Fruit fly (Drosophila melanogaster) whole organism, embryonic: ENCODE data around the gene CG12116.

Experiments
- ATbp ChIP-seq: fragments of 200-800 bp; sonication (Bioruptor generic); optimal IDR thresholded peaks from 2 replicates; lab custom pipeline; 2017; ENCODE audit warnings: missing biosample characterization, mild to moderate bottlenecking, missing genetic modification characterization, missing genetic modification reagents
- Asciz ChIP-seq: fragments of 200-800 bp; sonication (Bioruptor generic); optimal IDR thresholded peaks from 2 replicates; lab custom pipeline; 2017; ENCODE audit warnings: missing biosample characterization, mild to moderate bottlenecking, missing genetic modification characterization, missing genetic modification reagents
- Awh ChIP-seq: fragments of 200-800 bp; sonication (Bioruptor generic); IDR thresholded peaks from 2 replicates; pipeline ENCODE4, ENCODE4 v1.3.6; 2022; ENCODE audit warnings: missing biosample characterization, missing genetic modification characterization
- CG1024 ChIP-seq: fragments of 200-800 bp; sonication (Bioruptor generic); IDR thresholded peaks from 2 replicates; pipeline ENCODE4 v1.3.6; 2022; ENCODE audit warnings: missing biosample characterization, missing genetic modification characterization
- CG10979 ChIP-seq: fragments of 200-800 bp; sonication (Bioruptor generic); optimal IDR thresholded peaks from 2 replicates; lab custom pipeline; 2018; ENCODE audit warnings: missing biosample characterization, mild to moderate bottlenecking, missing genetic modification characterization, moderate library complexity
- CG12104 ChIP-seq: fragments of 200-800 bp; sonication (Bioruptor generic); optimal IDR thresholded peaks from 3 replicates; lab custom pipeline; 2016; ENCODE audit warnings: missing biosample characterization, missing genetic modification characterization
- CG1233 ChIP-seq: fragments of 200-800 bp; sonication (Bioruptor generic); optimal IDR thresholded peaks from 4 replicates; lab custom pipeline; 2018; ENCODE audit warnings: missing biosample characterization, mild to moderate bottlenecking, missing genetic modification characterization
- CG1647 ChIP-seq: fragments of 200-800 bp; sonication (Bioruptor generic); optimal IDR thresholded peaks from 3 replicates; lab custom pipeline; 2016; ENCODE audit warnings: missing biosample characterization, missing genetic modification characterization
- CG16779 ChIP-seq: fragments of 200-800 bp; sonication (Bioruptor generic); IDR thresholded peaks from 2 replicates; pipeline ENCODE4 v1.3.6; 2022; ENCODE audit warnings: missing biosample characterization, missing genetic modification characterization
- CG17568 ChIP-seq: fragments of 200-800 bp; sonication (Bioruptor generic); optimal IDR thresholded peaks from 2 replicates; lab custom pipeline; 2018; ENCODE audit warnings: missing biosample characterization, mild to moderate bottlenecking, missing genetic modification characterization, moderate library complexity
- CG1832 ChIP-seq: fragments of 200-800 bp; sonication (Bioruptor generic); optimal IDR thresholded peaks from 2 replicates; lab custom pipeline; 2017; ENCODE audit warnings: missing biosample characterization, mild to moderate bottlenecking, missing genetic modification characterization, inconsistent platforms
- CG18476 ChIP-seq: fragments of 200-800 bp; sonication (Bioruptor generic); optimal IDR thresholded peaks from 2 replicates; lab custom pipeline; 2016; ENCODE audit warnings: missing biosample characterization, mild to moderate bottlenecking, missing genetic modification characterization
- CG18619 ChIP-seq: fragments of 200-800 bp; sonication (Bioruptor generic); optimal IDR thresholded peaks from 3 replicates; lab custom pipeline; 2017; ENCODE audit warnings: missing biosample characterization, mild to moderate bottlenecking, missing genetic modification characterization
- CG2129 ChIP-seq: fragments of 200-800 bp; sonication (Bioruptor generic); IDR thresholded peaks from 2 replicates; pipeline ENCODE4 v1.3.6; 2022; ENCODE audit warnings: missing biosample characterization, missing genetic modification characterization; ENCODE audit not compliant: partially characterized antibody
- CG30403 ChIP-seq: fragments of 200-800 bp; sonication (Bioruptor generic); optimal IDR thresholded peaks from 3 replicates; lab custom pipeline; 2016; ENCODE audit warnings: missing biosample characterization, missing genetic modification characterization
- CG4328 ChIP-seq: fragments of 200-800 bp; sonication (Bioruptor generic); optimal IDR thresholded peaks from 3 replicates; lab custom pipeline; 2017; ENCODE audit warnings: missing biosample characterization, missing genetic modification reagents, missing genetic modification characterization
- CG4707 ChIP-seq: fragments of 200-800 bp; sonication (Bioruptor generic); optimal IDR thresholded peaks from 2 replicates; lab custom pipeline; 2018; ENCODE audit warnings: missing biosample characterization, mild to moderate bottlenecking, missing genetic modification characterization, moderate library complexity
- CG7745 ChIP-seq: fragments of 200-800 bp; sonication (Bioruptor generic); optimal IDR thresholded peaks from 2 replicates; lab custom pipeline; 2018; ENCODE audit warnings: missing biosample characterization, mild to moderate bottlenecking, missing genetic modification characterization, moderate library complexity
- CG7928 ChIP-seq: fragments of 200-800 bp; sonication (Bioruptor generic); optimal IDR thresholded peaks from 2 replicates; lab custom pipeline; 2017; ENCODE audit warnings: missing biosample characterization, mild to moderate bottlenecking, missing genetic modification characterization
- Ets65A ChIP-seq: fragments of 200-800 bp; sonication (Bioruptor generic); peaks from one replicate; lab custom pipeline; 2016; ENCODE audit warnings: missing biosample characterization, missing genetic modification characterization
- Lhr ChIP-seq: fragments of 200-800 bp; sonication (Bioruptor generic); optimal IDR thresholded peaks from 3 replicates; lab custom pipeline; 2017; ENCODE audit warnings: mild to moderate bottlenecking, missing biosample characterization, missing genetic modification reagents, missing genetic modification characterization
- Mes4 ChIP-seq: fragments of 200-800 bp; sonication (Bioruptor generic); optimal IDR thresholded peaks from 2 replicates; lab custom pipeline; 2016; ENCODE audit warnings: missing biosample characterization, missing genetic modification characterization
- NC2α ChIP-seq: fragments of 200-800 bp; sonication (Bioruptor generic); optimal IDR thresholded peaks from 2 replicates; lab custom pipeline; 2016; ENCODE audit warnings: missing biosample characterization, missing genetic modification characterization
- NFAT ChIP-seq: fragments of 200-800 bp; sonication (Bioruptor generic); IDR thresholded peaks from 2 replicates; pipeline ENCODE4 v1.3.6; 2022; ENCODE audit warnings: missing biosample characterization, missing genetic modification characterization
- Optix ChIP-seq: fragments of 200-800 bp; sonication (Bioruptor generic); IDR thresholded peaks from 3 replicates; pipeline ENCODE4 v1.3.6; 2022; ENCODE audit warnings: missing biosample characterization, missing genetic modification characterization
- Rfx ChIP-seq: fragments of 200-800 bp; sonication (Bioruptor generic); IDR thresholded peaks from 2 replicates; pipeline ENCODE4 v1.3.6; 2022; ENCODE audit warnings: missing biosample characterization, missing genetic modification characterization
- Sry-δ ChIP-seq: fragments of 200-800 bp; sonication (Bioruptor generic); optimal IDR thresholded peaks from 2 replicates; lab custom pipeline; 2016; ENCODE audit warnings: missing biosample characterization, missing genetic modification characterization
- abd-A ChIP-seq: fragments of 200-800 bp; sonication (Bioruptor generic); optimal IDR thresholded peaks from 3 replicates; lab custom pipeline; 2019; ENCODE audit warnings: missing biosample characterization, mild to moderate bottlenecking, missing genetic modification characterization, moderate library complexity
- bcd ChIP-seq: fragments of 200-800 bp; sonication (Bioruptor generic); optimal IDR thresholded peaks from 2 replicates; lab custom pipeline; 2017; ENCODE audit warnings: missing biosample characterization, mild to moderate bottlenecking, missing genetic modification characterization
- bsh ChIP-seq, 2 experiments: fragments of 200-800 bp; sonication (Bioruptor generic); optimal IDR thresholded peaks; 2 replicates each; lab custom pipeline; 2017 to 2018; ENCODE audit warnings: mild to moderate bottlenecking in 2 of 2, missing biosample characterization in 2 of 2, missing genetic modification characterization in 2 of 2, moderate library complexity in 1 of 2
- dysf ChIP-seq: fragments of 200-800 bp; sonication (Bioruptor generic); IDR thresholded peaks from 3 replicates; pipeline ENCODE4 v1.3.6; 2022; ENCODE audit warnings: missing biosample characterization, missing genetic modification characterization
- gce ChIP-seq: fragments of 200-800 bp; sonication (Bioruptor generic); IDR thresholded peaks from 3 replicates; pipeline ENCODE4 v1.3.6; 2022; ENCODE audit warnings: missing biosample characterization, missing genetic modification characterization
- gcm ChIP-seq: fragments of 200-800 bp; sonication (Bioruptor generic); optimal IDR thresholded peaks from 2 replicates; lab custom pipeline; 2019; ENCODE audit warnings: missing biosample characterization, mild to moderate bottlenecking, missing genetic modification characterization, moderate library complexity
- gsb ChIP-seq: fragments of 200-800 bp; sonication (Bioruptor generic); IDR thresholded peaks from 2 replicates; pipeline ENCODE4 v1.3.6; 2022; ENCODE audit warnings: missing biosample characterization, missing genetic modification characterization
- gt ChIP-seq: fragments of 200-800 bp; sonication (Bioruptor generic); IDR thresholded peaks from 2 replicates; pipeline ENCODE4 v1.3.6; 2022; ENCODE audit warnings: missing biosample characterization, missing genetic modification characterization
- jigr1 ChIP-seq: fragments of 200-800 bp; sonication (Bioruptor generic); IDR thresholded peaks from 3 replicates; pipeline ENCODE4 v1.3.6; 2022; ENCODE audit warnings: missing biosample characterization, missing genetic modification characterization
- lab ChIP-seq: fragments of 200-800 bp; sonication (Bioruptor generic); optimal IDR thresholded peaks from 3 replicates; lab custom pipeline; 2017; ENCODE audit warnings: missing biosample characterization, missing genetic modification characterization, mild to moderate bottlenecking, moderate library complexity, missing genetic modification reagents
- lmd ChIP-seq: fragments of 200-800 bp; sonication (Bioruptor generic); IDR thresholded peaks from 2 replicates; pipeline ENCODE4 v1.3.6; 2022; ENCODE audit warnings: missing biosample characterization, missing genetic modification characterization
- lov ChIP-seq, 2 experiments: fragments of 200-800 bp in 1 of 2; fragments of >200 bp in 1 of 2; sonication (Bioruptor generic) in 1 of 2; IDR thresholded peaks in 1 of 2; optimal IDR thresholded peaks in 1 of 2; 2 replicates in 1 of 2; 3 replicates in 1 of 2; pipeline versions ENCODE4 v1.3.6 to Lab custom; 2017 to 2022; ENCODE audit warnings: missing biosample characterization in 1 of 2, missing genetic modification characterization in 1 of 2
- maf-S ChIP-seq: fragments of 200-800 bp; sonication (Bioruptor generic); optimal IDR thresholded peaks from 2 replicates; lab custom pipeline; 2016; ENCODE audit warnings: missing biosample characterization, missing genetic modification characterization
- org-1 ChIP-seq: fragments of 200-800 bp; sonication (Bioruptor generic); optimal IDR thresholded peaks from 2 replicates; lab custom pipeline; 2017; ENCODE audit warnings: missing biosample characterization, missing genetic modification characterization
- peb ChIP-seq: fragments of 200-800 bp; sonication (Bioruptor generic); IDR thresholded peaks from 2 replicates; pipeline ENCODE4 v1.3.6; 2022; ENCODE audit warnings: missing biosample characterization, missing genetic modification characterization
- pnt ChIP-seq: fragments of 200-800 bp; sonication (Bioruptor generic); optimal IDR thresholded peaks from 3 replicates; lab custom pipeline; 2016; ENCODE audit warnings: missing biosample characterization, missing genetic modification characterization
- psq ChIP-seq: fragments of 200-800 bp; sonication (Bioruptor generic); optimal IDR thresholded peaks from 2 replicates; lab custom pipeline; 2017; ENCODE audit warnings: missing biosample characterization, missing genetic modification characterization
- sima ChIP-seq: fragments of 200-800 bp; sonication (Bioruptor generic); optimal IDR thresholded peaks from 2 replicates; lab custom pipeline; 2016; ENCODE audit warnings: missing biosample characterization, missing genetic modification characterization
- slp2 ChIP-seq: fragments of 200-800 bp; sonication (Bioruptor generic); optimal IDR thresholded peaks from 2 replicates; lab custom pipeline; 2016; ENCODE audit warnings: missing biosample characterization, missing genetic modification characterization
- tup ChIP-seq: fragments of 200-800 bp; sonication (Bioruptor generic); optimal IDR thresholded peaks from 2 replicates; lab custom pipeline; 2016; ENCODE audit warnings: missing biosample characterization, mild to moderate bottlenecking, missing genetic modification characterization, moderate library complexity
- tx ChIP-seq: fragments of 200-800 bp; sonication (Bioruptor generic); optimal IDR thresholded peaks from 2 replicates; lab custom pipeline; 2016; ENCODE audit warnings: missing biosample characterization, missing genetic modification characterization
- wdn ChIP-seq: fragments of 200-800 bp; sonication (Bioruptor generic); IDR thresholded peaks from 2 replicates; pipeline ENCODE4 v1.3.6; 2022; ENCODE audit warnings: missing biosample characterization, missing genetic modification characterization
- wor ChIP-seq: fragments of 200-800 bp; sonication (Bioruptor generic); IDR thresholded peaks from 2 replicates; pipeline ENCODE4 v1.3.6; 2022; ENCODE audit warnings: missing biosample characterization, missing genetic modification characterization
- zen ChIP-seq: fragments of 200-800 bp; sonication (Bioruptor generic); optimal IDR thresholded peaks from 3 replicates; lab custom pipeline; 2018; ENCODE audit warnings: missing biosample characterization, mild to moderate bottlenecking, missing genetic modification characterization, moderate library complexity

The CG12116 gene

dm6 chrX:8493473-8493872, 24.7 kb upstream of the CG12116 start (continued):
- peak; percentile 73 for TF ChIP-seq lmd (GFP tag; lab: Robert Waterston, UW)
- peak; percentile 2 for TF ChIP-seq CG1233
- no peak for TF ChIP-seq CG16779 (GFP tag; lab: Robert Waterston, UW)
- peak; percentile 14 for TF ChIP-seq bcd (GFP tag; lab: Kevin White, UChicago)
- TF ChIP-seq Lhr (GFP tag; lab: Kevin White, UChicago), result no peak
- peak; percentile 69 for TF ChIP-seq lab (GFP tag; lab: Kevin White, UChicago)
- TF ChIP-seq CG1647 (GFP tag; lab: Kevin White, UChicago), result no peak
- no peak for TF ChIP-seq gt
- TF ChIP-seq maf-S, result no peak
- TF ChIP-seq Ets65A, result peak; percentile 71
- TF ChIP-seq CG30403 (GFP tag; lab: Kevin White, UChicago), result peak; percentile 4
- TF ChIP-seq CG1832, result no peak
- no peak for TF ChIP-seq CG4328 (GFP tag; lab: Kevin White, UChicago)
- 0 out of 2 replicates have a peak, but pooled peaks have one; percentile 32 for TF ChIP-seq wdn (GFP tag; lab: Robert Waterston, UW)
- TF ChIP-seq gcm (GFP tag; lab: Kevin White, UChicago), result no peak
- TF ChIP-seq pnt, result no peak
- no peak for TF ChIP-seq abd-A (tag; lab: Kevin White, UChicago)
- no peak for TF ChIP-seq tx (GFP tag; lab: Kevin White, UChicago)
- TF ChIP-seq zen (tag; lab: Kevin White, UChicago), result no peak
- no peak for TF ChIP-seq jigr1 (GFP tag; lab: Robert Waterston, UW)
- peak; percentile 22; the same call in 1 of the 3 replicates for TF ChIP-seq gce
- no peak for TF ChIP-seq CG4707 (GFP tag; lab: Kevin White, UChicago)
- peak; percentile 81 for TF ChIP-seq dysf
- no peak for TF ChIP-seq ATbp (GFP tag; lab: Kevin White, UChicago)
- TF ChIP-seq lov (optimal IDR thresholded peaks at IDR 0.05; lab: Kevin White, UChicago), result no peak
- no peak for TF ChIP-seq lov (GFP tag; IDR thresholded peaks at IDR 0.05; lab: Robert Waterston, UW)
- TF ChIP-seq peb (GFP tag; lab: Robert Waterston, UW), result no peak
- 0 out of 3 replicates have a peak, but pooled peaks have one; percentile 27 for TF ChIP-seq Optix
- TF ChIP-seq NFAT, result peak; percentile 72
- TF ChIP-seq Rfx (GFP tag; lab: Robert Waterston, UW), result peak; percentile 78
- no peak for TF ChIP-seq wor (GFP tag; lab: Robert Waterston, UW)
- no peak for TF ChIP-seq Mes4 (GFP tag; lab: Kevin White, UChicago)
- no peak for TF ChIP-seq CG1024 (GFP tag; lab: Robert Waterston, UW)
- peak; percentile 22 for TF ChIP-seq CG18619 (GFP tag; lab: Kevin White, UChicago)
- TF ChIP-seq sima (GFP tag; lab: Kevin White, UChicago), result no peak
- no peak for TF ChIP-seq psq
- TF ChIP-seq NC2α (GFP tag; lab: Kevin White, UChicago), result no peak
- TF ChIP-seq org-1 (GFP tag; lab: Kevin White, UChicago), result peak; percentile 50
- TF ChIP-seq Asciz (GFP tag; lab: Kevin White, UChicago), result no peak
- TF ChIP-seq CG12104 (GFP tag; lab: Kevin White, UChicago), result no peak
- peak; percentile 29 for TF ChIP-seq CG17568
- TF ChIP-seq Awh (GFP tag; lab: Robert Waterston, UW), result 0 out of 2 replicates have a peak, but pooled peaks have one; percentile 28
- TF ChIP-seq CG10979 (tag; lab: Kevin White, UChicago), result no peak
- no peak for TF ChIP-seq slp2
- peak; percentile 37; the same call in 1 of the 2 replicates for TF ChIP-seq gsb (GFP tag; lab: Robert Waterston, UW)
- TF ChIP-seq CG2129 (GFP tag; lab: Robert Waterston, UW), result no peak
- no peak for TF ChIP-seq Sry-δ
- peak in 1 of 2 experiments; percentile 22 for TF ChIP-seq bsh (GFP tag; optimal IDR thresholded peaks at IDR 0.05; lab: Kevin White, UChicago)
- TF ChIP-seq CG7928 (GFP tag; lab: Kevin White, UChicago), result no peak
- peak; percentile 29 for TF ChIP-seq CG18476 (GFP tag; lab: Kevin White, UChicago)
- no peak for TF ChIP-seq tup
- no peak for TF ChIP-seq CG7745 (tag; lab: Kevin White, UChicago)
